Fruit fly (Drosophila melanogaster) whole organism, embryonic: ENCODE data around the gene CG14410.

Experiments
- Ada2b ChIP-seq: fragments of 200-800 bp; sonication (Bioruptor generic); IDR thresholded peaks from 2 replicates; pipeline ENCODE4 v1.3.6; 2022; ENCODE audit warnings: missing biosample characterization, missing genetic modification characterization
- Awh ChIP-seq: fragments of 200-800 bp; sonication (Bioruptor generic); IDR thresholded peaks from 2 replicates; pipeline ENCODE4, ENCODE4 v1.3.6; 2022; ENCODE audit warnings: missing biosample characterization, missing genetic modification characterization
- CG11504 ChIP-seq: fragments of 200-800 bp; sonication (Bioruptor generic); optimal IDR thresholded peaks from 3 replicates; lab custom pipeline; 2019; ENCODE audit warnings: missing biosample characterization, mild to moderate bottlenecking, missing genetic modification characterization, moderate library complexity
- CG11560 ChIP-seq: fragments of 200-800 bp; sonication (Bioruptor generic); IDR thresholded peaks from 3 replicates; pipeline ENCODE4 v1.3.6; 2022; ENCODE audit warnings: missing biosample characterization, missing genetic modification characterization
- CG11695 ChIP-seq: fragments of 200-800 bp; sonication (Bioruptor generic); IDR thresholded peaks from 3 replicates; pipeline ENCODE4 v1.3.6; 2022; ENCODE audit warnings: missing biosample characterization, missing genetic modification characterization
- CG12391 ChIP-seq: fragments of 200-800 bp; sonication (Bioruptor generic); optimal IDR thresholded peaks from 3 replicates; lab custom pipeline; 2018; ENCODE audit warnings: missing biosample characterization, mild to moderate bottlenecking, missing genetic modification characterization, moderate library complexity
- CG17328 ChIP-seq: fragments of 200-800 bp; sonication (Bioruptor generic); IDR thresholded peaks from 2 replicates; pipeline ENCODE4 v1.3.6; 2022; ENCODE audit warnings: missing biosample characterization, missing genetic modification characterization
- CG17385 ChIP-seq: fragments of 200-800 bp; sonication (Bioruptor generic); optimal IDR thresholded peaks from 3 replicates; lab custom pipeline; 2018; ENCODE audit warnings: missing biosample characterization, mild to moderate bottlenecking, missing genetic modification characterization
- CG1832 ChIP-seq: fragments of 200-800 bp; sonication (Bioruptor generic); optimal IDR thresholded peaks from 2 replicates; lab custom pipeline; 2017; ENCODE audit warnings: missing biosample characterization, mild to moderate bottlenecking, missing genetic modification characterization, inconsistent platforms
- CG3065 ChIP-seq: fragments of 200-800 bp; sonication (Bioruptor generic); optimal IDR thresholded peaks from 2 replicates; lab custom pipeline; 2016; ENCODE audit warnings: missing biosample characterization, missing genetic modification characterization
- CG32532 ChIP-seq: fragments of 200-800 bp; sonication (Bioruptor generic); IDR thresholded peaks from 2 replicates; pipeline ENCODE4 v1.3.6; 2022; ENCODE audit warnings: missing biosample characterization, missing genetic modification characterization
- CG33213 ChIP-seq: fragments of 200-800 bp; sonication (Bioruptor generic); optimal IDR thresholded peaks from 3 replicates; lab custom pipeline; 2016; ENCODE audit warnings: missing biosample characterization, missing genetic modification characterization
- CG34224 ChIP-seq: fragments of 200-800 bp; sonication (Bioruptor generic); IDR thresholded peaks from 3 replicates; pipeline ENCODE4 v1.3.6; 2022; ENCODE audit warnings: missing biosample characterization, missing genetic modification characterization; ENCODE audit not compliant: partially characterized antibody
- CG4360 ChIP-seq: fragments of 200-800 bp; sonication (Bioruptor generic); IDR thresholded peaks from 2 replicates; pipeline ENCODE4 v1.3.6; 2022; ENCODE audit warnings: missing biosample characterization, missing genetic modification characterization
- CG6175 ChIP-seq: fragments of 200-800 bp; sonication (Bioruptor generic); IDR thresholded peaks from 3 replicates; pipeline ENCODE4 v1.3.6; 2022; ENCODE audit warnings: missing biosample characterization, missing genetic modification characterization
- CG7963 ChIP-seq: fragments of 200-800 bp; sonication (Bioruptor generic); IDR thresholded peaks from 3 replicates; pipeline ENCODE4 v1.3.6; 2022; ENCODE audit warnings: missing biosample characterization, missing genetic modification characterization; ENCODE audit not compliant: partially characterized antibody
- CHES-1-like ChIP-seq: fragments of 200-800 bp; sonication (Bioruptor generic); optimal IDR thresholded peaks from 2 replicates; lab custom pipeline; 2016; ENCODE audit warnings: missing biosample characterization, missing genetic modification characterization
- Camta ChIP-seq: fragments of 200-800 bp; sonication (Bioruptor generic); optimal IDR thresholded peaks from 2 replicates; lab custom pipeline; 2016; ENCODE audit warnings: missing biosample characterization, missing genetic modification characterization
- Drgx ChIP-seq: fragments of 200-800 bp; sonication (Bioruptor generic); IDR thresholded peaks from 2 replicates; pipeline ENCODE4 v1.3.6; 2022; ENCODE audit warnings: missing biosample characterization, missing genetic modification characterization
- E2f1 ChIP-seq: fragments of 200-800 bp; sonication (Bioruptor generic); IDR thresholded peaks from 2 replicates; pipeline ENCODE4 v1.3.6; 2022; ENCODE audit warnings: missing biosample characterization, missing genetic modification characterization
- Ets65A ChIP-seq: fragments of 200-800 bp; sonication (Bioruptor generic); peaks from one replicate; lab custom pipeline; 2016; ENCODE audit warnings: missing biosample characterization, missing genetic modification characterization
- Hmr ChIP-seq: fragments of 200-800 bp; sonication (Bioruptor generic); optimal IDR thresholded peaks from 3 replicates; lab custom pipeline; 2017; ENCODE audit warnings: mild to moderate bottlenecking, missing biosample characterization, missing genetic modification reagents, missing genetic modification characterization
- Med ChIP-seq: fragments of 200-800 bp; sonication (Bioruptor generic); peaks from one replicate; lab custom pipeline; 2016; ENCODE audit warnings: missing biosample characterization, missing genetic modification characterization, mild to moderate bottlenecking, inconsistent platforms, moderate library complexity
- Nf-YA ChIP-seq: fragments of 200-800 bp; sonication (Bioruptor generic); IDR thresholded peaks from 2 replicates; pipeline ENCODE4 v1.3.6; 2022; ENCODE audit warnings: missing biosample characterization, missing genetic modification characterization
- Pdp1 ChIP-seq, 2 experiments: fragments of 200-800 bp; sonication (Bioruptor generic); optimal IDR thresholded peaks; 3 replicates each; lab custom pipeline; 2016; ENCODE audit warnings: missing biosample characterization in 2 of 2, missing genetic modification characterization in 2 of 2, mild to moderate bottlenecking in 1 of 2, moderate library complexity in 1 of 2
- Sin3A ChIP-seq: fragments of >200 bp; optimal IDR thresholded peaks from 2 replicates; lab custom pipeline; 2018
- TFAM ChIP-seq: fragments of 200-800 bp; sonication (Bioruptor generic); optimal IDR thresholded peaks from 2 replicates; lab custom pipeline; 2017; ENCODE audit warnings: missing biosample characterization, missing genetic modification characterization, inconsistent platforms
- Trl ChIP-seq, 3 experiments: fragments of >200 bp in 2 of 3; fragments of 200-800 bp in 1 of 3; sonication (Bioruptor generic) in 1 of 3; optimal IDR thresholded peaks; 2 replicates in 1 of 3; 3 replicates in 2 of 3; lab custom pipeline; 2016 to 2017; ENCODE audit warnings: missing biosample characterization in 1 of 3, missing genetic modification characterization in 1 of 3
- amos ChIP-seq: fragments of 200-800 bp; sonication (Bioruptor generic); IDR thresholded peaks from 2 replicates; pipeline ENCODE4 v1.3.6; 2022; ENCODE audit warnings: missing biosample characterization, missing genetic modification characterization; ENCODE audit not compliant: partially characterized antibody
- ap ChIP-seq: fragments of 200-800 bp; sonication (Bioruptor generic); IDR thresholded peaks from 2 replicates; pipeline ENCODE4 v1.3.6; 2022; ENCODE audit warnings: missing biosample characterization, missing genetic modification characterization
- cg ChIP-seq: fragments of 200-800 bp; sonication (Bioruptor generic); optimal IDR thresholded peaks from 3 replicates; lab custom pipeline; 2019; ENCODE audit warnings: missing biosample characterization, mild to moderate bottlenecking, missing genetic modification characterization, moderate library complexity
- dati ChIP-seq: fragments of 200-800 bp; sonication (Bioruptor generic); IDR thresholded peaks from 2 replicates; pipeline ENCODE4 v1.3.6; 2022; ENCODE audit warnings: missing biosample characterization, missing genetic modification characterization
- dmrt11E ChIP-seq: fragments of 200-800 bp; sonication (Bioruptor generic); optimal IDR thresholded peaks from 3 replicates; lab custom pipeline; 2018; ENCODE audit warnings: missing biosample characterization, mild to moderate bottlenecking, missing genetic modification characterization, moderate library complexity
- hbn ChIP-seq: fragments of 200-800 bp; sonication (Bioruptor generic); IDR thresholded peaks from 2 replicates; pipeline ENCODE4 v1.3.6; 2022; ENCODE audit warnings: missing biosample characterization, missing genetic modification characterization; ENCODE audit not compliant: partially characterized antibody
- jing ChIP-seq: fragments of 200-800 bp; sonication (Bioruptor generic); optimal IDR thresholded peaks from 2 replicates; lab custom pipeline; 2018; ENCODE audit warnings: missing biosample characterization, mild to moderate bottlenecking, missing genetic modification characterization
- lbe ChIP-seq: fragments of 200-800 bp; sonication (Bioruptor generic); optimal IDR thresholded peaks from 2 replicates; lab custom pipeline; 2016; ENCODE audit warnings: missing biosample characterization, mild to moderate bottlenecking, missing genetic modification characterization
- lmd ChIP-seq: fragments of 200-800 bp; sonication (Bioruptor generic); IDR thresholded peaks from 2 replicates; pipeline ENCODE4 v1.3.6; 2022; ENCODE audit warnings: missing biosample characterization, missing genetic modification characterization
- onecut ChIP-seq: fragments of 200-800 bp; sonication (Bioruptor generic); IDR thresholded peaks from 2 replicates; pipeline ENCODE4 v1.3.6; 2022; ENCODE audit warnings: missing biosample characterization, missing genetic modification characterization
- pb ChIP-seq: fragments of 200-800 bp; sonication (Bioruptor generic); optimal IDR thresholded peaks from 3 replicates; lab custom pipeline; 2016; ENCODE audit warnings: missing biosample characterization, missing genetic modification characterization
- prd ChIP-seq, 3 experiments: fragments of >200 bp in 2 of 3; fragments of 200-800 bp in 1 of 3; sonication (Bioruptor generic) in 1 of 3; optimal IDR thresholded peaks in 2 of 3; IDR thresholded peaks in 1 of 3; 2 replicates in 2 of 3; 3 replicates in 1 of 3; pipeline versions ENCODE4 v1.3.6 to Lab custom; 2017 to 2022; ENCODE audit warnings: missing biosample characterization in 1 of 3, missing genetic modification characterization in 1 of 3
- ranshi ChIP-seq: fragments of 200-800 bp; sonication (Bioruptor generic); IDR thresholded peaks from 2 replicates; pipeline ENCODE4 v1.3.6; 2022; ENCODE audit warnings: missing biosample characterization, missing genetic modification characterization
- shn ChIP-seq: fragments of 200-800 bp; sonication (Bioruptor generic); optimal IDR thresholded peaks from 3 replicates; lab custom pipeline; 2016; ENCODE audit warnings: missing biosample characterization, missing genetic modification characterization
- so ChIP-seq: fragments of 200-800 bp; sonication (Bioruptor generic); IDR thresholded peaks from 3 replicates; pipeline ENCODE4 v1.3.6; 2022; ENCODE audit warnings: missing biosample characterization, missing genetic modification characterization
- sob ChIP-seq: fragments of 200-800 bp; sonication (Bioruptor generic); IDR thresholded peaks from 2 replicates; pipeline ENCODE4 v1.3.6; 2022; ENCODE audit warnings: missing biosample characterization, missing genetic modification characterization
- unpg ChIP-seq: fragments of 200-800 bp; sonication (Bioruptor generic); optimal IDR thresholded peaks from 3 replicates; lab custom pipeline; 2018; ENCODE audit warnings: missing biosample characterization, mild to moderate bottlenecking, missing genetic modification characterization, moderate library complexity
- zfh1 ChIP-seq: fragments of 200-800 bp; sonication (Bioruptor generic); IDR thresholded peaks from 3 replicates; pipeline ENCODE4 v1.3.6; 2022; ENCODE audit warnings: missing biosample characterization, missing genetic modification characterization

Gene CG14410

dm6 chrX:14812239-14812638 is 24.3 kb upstream of the CG14410 start (continued):
- TF ChIP-seq CG12391 (tag; lab: Kevin White, UChicago) = no peak
- no peak for TF ChIP-seq sob (GFP tag; lab: Robert Waterston, UW)
- TF ChIP-seq Trl (optimal IDR thresholded peaks at IDR 0.05; lab: Kevin White, UChicago) = no peak
- TF ChIP-seq Trl (GFP tag; optimal IDR thresholded peaks at IDR 0.05; lab: Kevin White, UChicago) = no peak
- peak; percentile 11 for TF ChIP-seq unpg
- 0 out of 3 replicates have a peak, but pooled peaks have one; percentile 36 for TF ChIP-seq zfh1
- no peak for TF ChIP-seq Med (GFP tag; lab: Kevin White, UChicago)
- TF ChIP-seq CG11695 (GFP tag; lab: Robert Waterston, UW) = no peak
- TF ChIP-seq Camta = no peak
- 0 out of 2 replicates have a peak, but pooled peaks have one; percentile 19 for TF ChIP-seq CG17328
- no peak for TF ChIP-seq hbn (GFP tag; lab: Robert Waterston, UW)
- no peak for TF ChIP-seq jing (GFP tag; lab: Kevin White, UChicago)
- TF ChIP-seq Drgx (GFP tag; lab: Robert Waterston, UW) = peak; percentile 78
- peak; percentile 17 for TF ChIP-seq CG11504 (tag; lab: Kevin White, UChicago)
- peak; percentile 13; the same call in 1 of the 2 replicates for TF ChIP-seq lmd (GFP tag; lab: Robert Waterston, UW)
- no peak for TF ChIP-seq E2f1 (GFP tag; lab: Robert Waterston, UW)
- TF ChIP-seq lbe = no peak
- peak; percentile 18; the same call in 1 of the 2 replicates for TF ChIP-seq CG32532 (GFP tag; lab: Robert Waterston, UW)
- TF ChIP-seq CG33213 = no peak
- no peak for TF ChIP-seq Nf-YA (GFP tag; lab: Robert Waterston, UW)
- TF ChIP-seq Ada2b (GFP tag; lab: Robert Waterston, UW) = 0 out of 2 replicates have a peak, but pooled peaks have one; percentile 12
- TF ChIP-seq CG6175 (GFP tag; lab: Robert Waterston, UW) = no peak
- no peak for TF ChIP-seq CHES-1-like (GFP tag; lab: Kevin White, UChicago)
- no peak for TF ChIP-seq CG7963 (GFP tag; lab: Robert Waterston, UW)
- 0 out of 2 replicates have a peak, but pooled peaks have one; percentile 20 for TF ChIP-seq ranshi
- TF ChIP-seq dmrt11E (tag; lab: Kevin White, UChicago) = no peak
- TF ChIP-seq Hmr = no peak
- TF ChIP-seq TFAM = no peak

dm6 chrX:14824690-14825469 is 11.6 kb upstream of the CG14410 start:
- peak; percentile 35 to 44 for TF ChIP-seq Trl (optimal IDR thresholded peaks at IDR 0.05; lab: Kevin White, UChicago)
- no peak for TF ChIP-seq Trl (GFP tag; optimal IDR thresholded peaks at IDR 0.05; lab: Kevin White, UChicago)
- no peak for TF ChIP-seq Sin3A (lab: Kevin White, UChicago)
- no peak for TF ChIP-seq dati
- TF ChIP-seq Med (GFP tag; lab: Kevin White, UChicago) = peak; percentile 51
- no peak for TF ChIP-seq pb (GFP tag; lab: Kevin White, UChicago)
- TF ChIP-seq amos = no peak
- TF ChIP-seq prd (optimal IDR thresholded peaks at IDR 0.05; lab: Kevin White, UChicago) = no peak
- TF ChIP-seq prd (GFP tag; IDR thresholded peaks at IDR 0.05; lab: Robert Waterston, UW) = no peak
- TF ChIP-seq Ets65A (GFP tag; lab: Kevin White, UChicago) = peak; percentile 54
- TF ChIP-seq Awh (GFP tag; lab: Robert Waterston, UW) = 0 out of 2 replicates have a peak, but pooled peaks have one; percentile 23
- TF ChIP-seq onecut = peak; percentile 94
- TF ChIP-seq ap (GFP tag; lab: Robert Waterston, UW) = no peak
- TF ChIP-seq CG11560 (tag; lab: Robert Waterston, UW) = no peak
- peak; percentile 42 for TF ChIP-seq CG1832 (GFP tag; lab: Kevin White, UChicago)
- peak in 1 of 2 experiments; percentile 32 for TF ChIP-seq Pdp1 (GFP tag; optimal IDR thresholded peaks at IDR 0.05; lab: Kevin White, UChicago)
- peak; percentile 38 for TF ChIP-seq cg (GFP tag; lab: Kevin White, UChicago)
- TF ChIP-seq CG4360 (GFP tag; lab: Robert Waterston, UW) = peak; percentile 94
- TF ChIP-seq so = 0 out of 3 replicates have a peak, but pooled peaks have one; percentile 7
- no peak for TF ChIP-seq CG34224
- TF ChIP-seq shn (GFP tag; lab: Kevin White, UChicago) = no peak
- TF ChIP-seq CG17385 (GFP tag; lab: Kevin White, UChicago) = peak; percentile 35
- peak; percentile 48 for TF ChIP-seq CG3065 (GFP tag; lab: Kevin White, UChicago)
